Fruit fly (Drosophila melanogaster): Measurements from ENCODE around the gene Jig.

DNA sequence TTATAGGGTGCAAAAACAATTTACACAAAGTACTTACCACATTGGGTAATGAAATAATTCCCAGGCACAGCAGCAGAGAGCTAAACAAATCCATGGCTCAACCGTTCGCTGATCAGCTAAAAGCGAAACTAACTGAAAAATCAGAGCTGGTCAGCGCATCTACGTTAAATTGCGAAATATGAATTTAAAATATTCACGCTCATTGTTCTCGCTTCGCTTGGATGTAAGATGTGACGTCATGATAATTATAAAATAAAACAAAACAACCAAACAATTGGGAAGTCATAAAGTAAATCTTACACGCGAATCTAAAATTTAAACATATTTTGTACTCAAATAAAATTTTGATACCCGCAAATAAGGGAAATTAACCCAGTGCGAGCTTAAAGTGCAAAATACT lies 781 bp upstream of the Jig start, which contains the start of gene CG14854:
- TF ChIP-seq ap (GFP tag; IDR thresholded peaks at IDR 0.05) (no peak), CG17385 (GFP tag; optimal IDR thresholded peaks at IDR 0.05) (no peak), disco-r (GFP tag; optimal IDR thresholded peaks at IDR 0.05) (no peak), caup (GFP tag; optimal IDR thresholded peaks at IDR 0.05; ENCODE audit: severe bottlenecking) (no peak), CG43689 (GFP tag; IDR thresholded peaks at IDR 0.05) (no peak)
